Fruit fly (Drosophila melanogaster) whole organism, embryonic: ENCODE measurements around the gene rasp.

Experiments
- BtbVII ChIP-seq: fragments of 200-800 bp; sonication (Bioruptor generic); optimal IDR thresholded peaks from 3 replicates; lab custom pipeline; 2017; ENCODE audit warnings: missing biosample characterization, mild to moderate bottlenecking, missing genetic modification characterization
- CG10209 ChIP-seq: fragments of 200-800 bp; sonication (Bioruptor generic); optimal IDR thresholded peaks from 3 replicates; lab custom pipeline; 2017; ENCODE audit warnings: missing biosample characterization, mild to moderate bottlenecking, missing genetic modification characterization, missing genetic modification reagents
- CG10462 ChIP-seq: fragments of 200-800 bp; sonication (Bioruptor generic); optimal IDR thresholded peaks from 2 replicates; lab custom pipeline; 2016; ENCODE audit warnings: missing biosample characterization, missing genetic modification characterization
- CG11696 ChIP-seq: fragments of 200-800 bp; sonication (Bioruptor generic); IDR thresholded peaks from 2 replicates; pipeline ENCODE4 v1.3.6; 2022; ENCODE audit warnings: missing biosample characterization, missing genetic modification characterization
- CG12391 ChIP-seq: fragments of 200-800 bp; sonication (Bioruptor generic); optimal IDR thresholded peaks from 3 replicates; lab custom pipeline; 2018; ENCODE audit warnings: missing biosample characterization, mild to moderate bottlenecking, missing genetic modification characterization, moderate library complexity
- CG17359 ChIP-seq: fragments of 200-800 bp; sonication (Bioruptor generic); optimal IDR thresholded peaks from 3 replicates; lab custom pipeline; 2018; ENCODE audit warnings: missing biosample characterization, mild to moderate bottlenecking, missing genetic modification characterization, moderate library complexity
- CG30020 ChIP-seq: fragments of 200-800 bp; optimal IDR thresholded peaks from 2 replicates; lab custom pipeline; 2019; ENCODE audit warnings: missing biosample characterization, mild to moderate bottlenecking, missing genetic modification characterization, moderate library complexity
- CG30431 ChIP-seq: fragments of 200-800 bp; sonication (Bioruptor generic); optimal IDR thresholded peaks from 2 replicates; lab custom pipeline; 2017; ENCODE audit warnings: missing biosample characterization, missing genetic modification characterization
- CG3065 ChIP-seq: fragments of 200-800 bp; sonication (Bioruptor generic); optimal IDR thresholded peaks from 2 replicates; lab custom pipeline; 2016; ENCODE audit warnings: missing biosample characterization, missing genetic modification characterization
- CG31224 ChIP-seq: fragments of 200-800 bp; sonication (Bioruptor generic); IDR thresholded peaks from 2 replicates; pipeline ENCODE4 v1.3.6; 2022; ENCODE audit warnings: missing biosample characterization, missing genetic modification characterization
- CG33213 ChIP-seq: fragments of 200-800 bp; sonication (Bioruptor generic); optimal IDR thresholded peaks from 3 replicates; lab custom pipeline; 2016; ENCODE audit warnings: missing biosample characterization, missing genetic modification characterization
- CG42726 ChIP-seq: fragments of 200-800 bp; sonication (Bioruptor generic); IDR thresholded peaks from 2 replicates; pipeline ENCODE4 v1.3.6; 2022; ENCODE audit warnings: missing biosample characterization, missing genetic modification characterization; ENCODE audit not compliant: partially characterized antibody
- CG7745 ChIP-seq: fragments of 200-800 bp; sonication (Bioruptor generic); optimal IDR thresholded peaks from 2 replicates; lab custom pipeline; 2018; ENCODE audit warnings: missing biosample characterization, mild to moderate bottlenecking, missing genetic modification characterization, moderate library complexity
- CG8089 ChIP-seq: fragments of 200-800 bp; sonication (Bioruptor generic); optimal IDR thresholded peaks from 3 replicates; lab custom pipeline; 2016; ENCODE audit warnings: missing biosample characterization, missing genetic modification characterization
- CHES-1-like ChIP-seq: fragments of 200-800 bp; sonication (Bioruptor generic); optimal IDR thresholded peaks from 2 replicates; lab custom pipeline; 2016; ENCODE audit warnings: missing biosample characterization, missing genetic modification characterization
- D19B ChIP-seq: fragments of 200-800 bp; sonication (Bioruptor generic); optimal IDR thresholded peaks from 2 replicates; lab custom pipeline; 2017; ENCODE audit warnings: missing biosample characterization, mild to moderate bottlenecking, missing genetic modification characterization
- H2.0 ChIP-seq: fragments of 200-800 bp; sonication (Bioruptor generic); IDR thresholded peaks from 2 replicates; pipeline ENCODE4 v1.3.6; 2022; ENCODE audit warnings: missing biosample characterization, missing genetic modification characterization
- Hey ChIP-seq: fragments of 200-800 bp; sonication (Bioruptor generic); optimal IDR thresholded peaks from 3 replicates; lab custom pipeline; 2018; ENCODE audit warnings: missing biosample characterization, mild to moderate bottlenecking, missing genetic modification characterization
- Kr ChIP-seq: fragments of 200-800 bp; sonication (Bioruptor generic); optimal IDR thresholded peaks from 2 replicates; lab custom pipeline; 2017; ENCODE audit warnings: missing biosample characterization, mild to moderate bottlenecking, missing genetic modification characterization
- Mes4 ChIP-seq: fragments of 200-800 bp; sonication (Bioruptor generic); optimal IDR thresholded peaks from 2 replicates; lab custom pipeline; 2016; ENCODE audit warnings: missing biosample characterization, missing genetic modification characterization
- Neu2 ChIP-seq: fragments of 200-800 bp; sonication (Bioruptor generic); optimal IDR thresholded peaks from 3 replicates; lab custom pipeline; 2016; ENCODE audit warnings: missing biosample characterization, missing genetic modification characterization, borderline replicate concordance
- Nf-YC ChIP-seq: fragments of 200-800 bp; optimal IDR thresholded peaks from 3 replicates; lab custom pipeline; 2019; ENCODE audit warnings: missing biosample characterization, mild to moderate bottlenecking, missing genetic modification characterization, moderate library complexity
- Scr ChIP-seq: fragments of 200-800 bp; sonication (Bioruptor generic); IDR thresholded peaks from 2 replicates; pipeline ENCODE4 v1.3.6; 2022; ENCODE audit warnings: missing biosample characterization, missing genetic modification characterization; ENCODE audit not compliant: partially characterized antibody
- TFAM ChIP-seq: fragments of 200-800 bp; sonication (Bioruptor generic); optimal IDR thresholded peaks from 2 replicates; lab custom pipeline; 2017; ENCODE audit warnings: missing biosample characterization, missing genetic modification characterization, inconsistent platforms
- ac ChIP-seq: fragments of 200-800 bp; sonication (Bioruptor generic); optimal IDR thresholded peaks from 3 replicates; lab custom pipeline; 2017; ENCODE audit warnings: missing biosample characterization, mild to moderate bottlenecking, missing genetic modification characterization
- ara ChIP-seq: fragments of 200-800 bp; sonication (Bioruptor generic); IDR thresholded peaks from 2 replicates; pipeline ENCODE4 v1.3.6; 2022; ENCODE audit warnings: missing biosample characterization, missing genetic modification characterization
- bcd ChIP-seq: fragments of 200-800 bp; sonication (Bioruptor generic); optimal IDR thresholded peaks from 2 replicates; lab custom pipeline; 2017; ENCODE audit warnings: missing biosample characterization, mild to moderate bottlenecking, missing genetic modification characterization
- bowl ChIP-seq: fragments of 200-800 bp; sonication (Bioruptor generic); IDR thresholded peaks from 2 replicates; pipeline ENCODE4 v1.3.6; 2022; ENCODE audit warnings: missing biosample characterization, missing genetic modification characterization
- br ChIP-seq: fragments of >200 bp; optimal IDR thresholded peaks from 2 replicates; lab custom pipeline; 2017
- corto ChIP-seq: fragments of 200-800 bp; sonication (Bioruptor generic); optimal IDR thresholded peaks from 2 replicates; lab custom pipeline; 2016; ENCODE audit warnings: missing biosample characterization, mild to moderate bottlenecking, missing genetic modification characterization, moderate library complexity
- da ChIP-seq: fragments of 200-800 bp; sonication (Bioruptor generic); optimal IDR thresholded peaks from 2 replicates; lab custom pipeline; 2016; ENCODE audit warnings: missing biosample characterization, missing genetic modification characterization
- eyg ChIP-seq: fragments of 200-800 bp; sonication (Bioruptor generic); optimal IDR thresholded peaks from 3 replicates; lab custom pipeline; 2016; ENCODE audit warnings: missing biosample characterization, missing genetic modification characterization
- ftz-f1 ChIP-seq: fragments of 200-800 bp; sonication (Bioruptor generic); optimal IDR thresholded peaks from 2 replicates; lab custom pipeline; 2016; ENCODE audit warnings: missing biosample characterization, missing genetic modification characterization
- gsb-n ChIP-seq: fragments of 200-800 bp; sonication (Bioruptor generic); optimal IDR thresholded peaks from 3 replicates; lab custom pipeline; 2018; ENCODE audit warnings: missing biosample characterization, mild to moderate bottlenecking, missing genetic modification characterization
- hb ChIP-seq: fragments of 200-800 bp; sonication (Bioruptor generic); IDR thresholded peaks from 3 replicates; pipeline ENCODE4 v1.3.6; 2022; ENCODE audit warnings: missing biosample characterization, missing genetic modification characterization; ENCODE audit not compliant: partially characterized antibody
- inv ChIP-seq: fragments of 200-800 bp; sonication (Bioruptor generic); IDR thresholded peaks from 2 replicates; pipeline ENCODE4 v1.3.6; 2022; ENCODE audit warnings: missing biosample characterization, missing genetic modification characterization; ENCODE audit not compliant: partially characterized antibody
- kah ChIP-seq: fragments of 200-800 bp; sonication (Bioruptor generic); optimal IDR thresholded peaks from 2 replicates; lab custom pipeline; 2018; ENCODE audit warnings: missing biosample characterization, mild to moderate bottlenecking, missing genetic modification characterization
- ken ChIP-seq: fragments of 200-800 bp; sonication (Bioruptor generic); IDR thresholded peaks from 3 replicates; pipeline ENCODE4 v1.3.6; 2022; ENCODE audit warnings: missing biosample characterization, missing genetic modification characterization
- kni ChIP-seq: fragments of 200-800 bp; sonication (Bioruptor generic); optimal IDR thresholded peaks from 3 replicates; lab custom pipeline; 2017; ENCODE audit warnings: mild to moderate bottlenecking, missing biosample characterization, missing genetic modification reagents, missing genetic modification characterization
- lmd ChIP-seq: fragments of 200-800 bp; sonication (Bioruptor generic); IDR thresholded peaks from 2 replicates; pipeline ENCODE4 v1.3.6; 2022; ENCODE audit warnings: missing biosample characterization, missing genetic modification characterization
- lola ChIP-seq, 3 experiments: fragments of >200 bp in 2 of 3; fragments of 200-800 bp in 1 of 3; sonication (Bioruptor generic) in 1 of 3; optimal IDR thresholded peaks; 2 replicates each; lab custom pipeline; 2017 to 2019; ENCODE audit warnings: missing biosample characterization in 3 of 3, missing genetic modification characterization in 3 of 3, mild to moderate bottlenecking in 1 of 3, moderate library complexity in 1 of 3
- mld ChIP-seq: fragments of 200-800 bp; sonication (Bioruptor generic); IDR thresholded peaks from 3 replicates; pipeline ENCODE4 v1.3.6; 2022; ENCODE audit warnings: missing biosample characterization, missing genetic modification characterization; ENCODE audit not compliant: partially characterized antibody
- phol ChIP-seq: fragments of 200-800 bp; sonication (Bioruptor generic); optimal IDR thresholded peaks from 3 replicates; lab custom pipeline; 2018; ENCODE audit warnings: missing biosample characterization, mild to moderate bottlenecking, missing genetic modification characterization, moderate library complexity
- run ChIP-seq: fragments of 200-800 bp; sonication (Bioruptor generic); optimal IDR thresholded peaks from 3 replicates; lab custom pipeline; 2018; ENCODE audit warnings: missing biosample characterization, mild to moderate bottlenecking, missing genetic modification characterization
- sd ChIP-seq: fragments of 200-800 bp; sonication (Bioruptor generic); optimal IDR thresholded peaks from 3 replicates; lab custom pipeline; 2018; ENCODE audit warnings: missing biosample characterization, mild to moderate bottlenecking, missing genetic modification characterization, moderate library complexity
- slp2 ChIP-seq: fragments of 200-800 bp; sonication (Bioruptor generic); optimal IDR thresholded peaks from 2 replicates; lab custom pipeline; 2016; ENCODE audit warnings: missing biosample characterization, missing genetic modification characterization
- ssp ChIP-seq: fragments of 200-800 bp; sonication (Bioruptor generic); IDR thresholded peaks from 2 replicates; pipeline ENCODE4 v1.3.6; 2022; ENCODE audit warnings: missing biosample characterization, missing genetic modification characterization
- sug ChIP-seq: fragments of 200-800 bp; optimal IDR thresholded peaks from 2 replicates; lab custom pipeline; 2019; ENCODE audit warnings: missing biosample characterization, mild to moderate bottlenecking, missing genetic modification characterization, moderate library complexity
- tll ChIP-seq, 2 experiments: fragments of 200-800 bp in 1 of 2; fragments of >200 bp in 1 of 2; sonication (Bioruptor generic) in 1 of 2; optimal IDR thresholded peaks; 2 replicates each; lab custom pipeline; 2017 to 2019; ENCODE audit warnings: missing biosample characterization in 2 of 2, missing genetic modification characterization in 2 of 2, mild to moderate bottlenecking in 1 of 2, moderate library complexity in 1 of 2
- tna ChIP-seq: fragments of 200-800 bp; sonication (Bioruptor generic); IDR thresholded peaks from 2 replicates; pipeline ENCODE4 v1.3.6; 2022; ENCODE audit warnings: missing biosample characterization, missing genetic modification characterization; ENCODE audit not compliant: partially characterized antibody
- vvl ChIP-seq: fragments of 200-800 bp; sonication (Bioruptor generic); IDR thresholded peaks from 2 replicates; pipeline ENCODE4 v1.3.6; 2022; ENCODE audit warnings: missing biosample characterization, missing genetic modification characterization

The rasp gene

dm6 chr3L:3164951-3165350 lies 3.0 kb downstream of the rasp start, which contains the start of gene CG32280 (continued):
- TF ChIP-seq bowl (GFP tag; lab: Robert Waterston, UW): no peak
- TF ChIP-seq CG8089: no peak
- no peak for TF ChIP-seq run
- TF ChIP-seq tna (GFP tag; lab: Robert Waterston, UW): peak; percentile 85
- peak; percentile 77 for TF ChIP-seq inv (GFP tag; lab: Robert Waterston, UW)
- TF ChIP-seq da (GFP tag; lab: Kevin White, UChicago): no peak
- no peak for TF ChIP-seq eyg (GFP tag; lab: Kevin White, UChicago)
- TF ChIP-seq corto (GFP tag; lab: Kevin White, UChicago): no peak
- TF ChIP-seq CG33213 (GFP tag; lab: Kevin White, UChicago): no peak
- peak; percentile 84 for TF ChIP-seq Scr (GFP tag; lab: Robert Waterston, UW)
- TF ChIP-seq sd (tag; lab: Kevin White, UChicago): peak; percentile 82
- peak; percentile 23 for TF ChIP-seq CG12391 (tag; lab: Kevin White, UChicago)
- TF ChIP-seq Nf-YC (tag; lab: Kevin White, UChicago): peak; percentile 20
- peak; percentile 50 for TF ChIP-seq vvl (GFP tag; lab: Robert Waterston, UW)
- no peak for TF ChIP-seq CHES-1-like (GFP tag; lab: Kevin White, UChicago)
- no peak for TF ChIP-seq ssp (GFP tag; lab: Robert Waterston, UW)
- TF ChIP-seq Neu2 (GFP tag; lab: Kevin White, UChicago): no peak
- no peak for TF ChIP-seq kah (GFP tag; lab: Kevin White, UChicago)
- no peak for TF ChIP-seq ara (GFP tag; lab: Robert Waterston, UW)
- no peak for TF ChIP-seq CG7745
- TF ChIP-seq lola (GFP tag; optimal IDR thresholded peaks at IDR 0.05; lab: Kevin White, UChicago): no peak
- no peak for TF ChIP-seq kni (GFP tag; lab: Kevin White, UChicago)
- TF ChIP-seq CG10209 (GFP tag; lab: Kevin White, UChicago): no peak
- TF ChIP-seq CG3065 (GFP tag; lab: Kevin White, UChicago): no peak
- TF ChIP-seq H2.0 (GFP tag; lab: Robert Waterston, UW): no peak
- TF ChIP-seq phol (tag; lab: Kevin White, UChicago): peak; percentile 29
- TF ChIP-seq D19B: peak; percentile 22
- no peak for TF ChIP-seq bcd (GFP tag; lab: Kevin White, UChicago)
- no peak for TF ChIP-seq ken (GFP tag; lab: Robert Waterston, UW)
- peak; percentile 76; the same call in 1 of the 2 replicates for TF ChIP-seq CG42726 (GFP tag; lab: Robert Waterston, UW)
- TF ChIP-seq gsb-n (tag; lab: Kevin White, UChicago): no peak
- peak; percentile 73; the same call in 1 of the 3 replicates for TF ChIP-seq mld
- TF ChIP-seq ac (GFP tag; lab: Kevin White, UChicago): no peak
- no peak for TF ChIP-seq Hey (tag; lab: Kevin White, UChicago)
- no peak for TF ChIP-seq TFAM (GFP tag; lab: Kevin White, UChicago)
- TF ChIP-seq hb: peak; percentile 73
- no peak for TF ChIP-seq CG11696 (GFP tag; lab: Robert Waterston, UW)
- peak; percentile 31 for TF ChIP-seq CG30020 (tag; lab: Kevin White, UChicago)
- no peak for TF ChIP-seq ftz-f1 (GFP tag; lab: Kevin White, UChicago)
- no peak for TF ChIP-seq CG17359 (tag; lab: Kevin White, UChicago)
- no peak for TF ChIP-seq Mes4 (GFP tag; lab: Kevin White, UChicago)
- TF ChIP-seq CG30431 (GFP tag; lab: Kevin White, UChicago): no peak
- no peak for TF ChIP-seq br (lab: Kevin White, UChicago)
- TF ChIP-seq slp2 (GFP tag; lab: Kevin White, UChicago): peak; percentile 24
- TF ChIP-seq lmd (GFP tag; lab: Robert Waterston, UW): peak; percentile 17; the same call in 1 of the 2 replicates
- no peak for TF ChIP-seq CG31224
- no peak for TF ChIP-seq tll (GFP tag; optimal IDR thresholded peaks at IDR 0.05; lab: Kevin White, UChicago)
- no peak for TF ChIP-seq Kr (GFP tag; lab: Kevin White, UChicago)
- TF ChIP-seq sug (tag; lab: Kevin White, UChicago): peak; percentile 22
- TF ChIP-seq BtbVII: no peak
- no peak for TF ChIP-seq CG10462
